Worm (Caenorhabditis elegans) whole organism, L2 larva: ENCODE data around the gene pfs-2.
A peak's percentile ranks its signal among the peaks of the same experiment; 100 is the strongest.

Experiments used
- R02D3.7 ChIP-seq: fragments of 150-350 bp; optimal IDR thresholded peaks from 2 replicates; lab custom pipeline; 2014; ENCODE audit warnings: missing biosample characterization, missing genetic modification characterization
- ama-1 ChIP-seq: fragments of 150-350 bp; optimal IDR thresholded peaks from 2 replicates; lab custom pipeline; 2018; ENCODE audit warnings: inconsistent platforms
- ceh-16 ChIP-seq: fragments of 150-350 bp; optimal IDR thresholded peaks from 2 replicates; lab custom pipeline; 2014; ENCODE audit warnings: missing biosample characterization, missing genetic modification characterization
- egl-27 ChIP-seq: sonication (generic microtip); optimal IDR thresholded peaks from 3 replicates; lab custom pipeline; 2017; ENCODE audit warnings: missing biosample characterization, missing genetic modification reagents, missing genetic modification characterization
- elt-1 ChIP-seq: fragments of 150-350 bp; optimal IDR thresholded peaks from 2 replicates; lab custom pipeline; 2014; ENCODE audit warnings: missing biosample characterization, missing genetic modification characterization
- skn-1 ChIP-seq: sonication (generic microtip); optimal IDR thresholded peaks from 2 replicates; lab custom pipeline; 2017; ENCODE audit warnings: missing biosample characterization, missing genetic modification characterization
- snpc-4 ChIP-seq: fragments of 150-350 bp; optimal IDR thresholded peaks from 2 replicates; lab custom pipeline; 2014; ENCODE audit warnings: missing biosample characterization, missing genetic modification characterization
- zag-1 ChIP-seq: fragments of 150-350 bp; optimal IDR thresholded peaks from 2 replicates; lab custom pipeline; 2014; ENCODE audit warnings: missing biosample characterization, missing genetic modification characterization
- ztf-1 ChIP-seq: fragments of 200-800 bp; sonication (Bioruptor generic); conservative IDR thresholded peaks from 2 replicates; pipeline ENCODE4 v1.3.6; 2022; ENCODE audit warnings: missing genetic modification characterization, missing compliant biosample characterization

DNA sequence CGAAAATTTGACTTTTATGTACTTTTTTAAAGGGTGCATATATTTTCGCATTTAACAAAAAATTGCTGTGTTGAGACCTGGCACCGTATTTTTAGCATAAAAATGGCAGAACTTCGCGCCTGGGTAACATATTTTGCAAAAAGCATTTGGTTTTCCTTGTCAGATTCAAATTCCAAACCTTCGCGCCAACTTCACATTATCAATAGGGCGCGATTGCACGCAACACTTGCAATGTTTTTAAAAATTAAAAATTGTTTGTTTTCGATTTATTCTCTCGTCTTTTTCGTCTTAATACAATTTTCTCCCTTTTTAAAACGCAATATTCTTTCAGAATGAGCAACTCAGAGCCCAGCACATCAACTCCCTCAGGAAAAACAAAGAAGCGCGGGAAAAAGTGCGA lies 25.5 kb downstream of the pfs-2 start, which contains the start of gene mes-2:
- TF ChIP-seq zag-1 (tag; lab: Kevin White, UChicago) (no peak), snpc-4 (tag; lab: Kevin White, UChicago) (peak; percentile 72), ztf-1 (no peak), elt-1 (no peak), ama-1 (lab: Kevin White, UChicago) (no peak), ceh-16 (no peak), egl-27 (tag; lab: Kevin White, UChicago) (no peak), skn-1 (tag; lab: Kevin White, UChicago) (no peak), R02D3.7 (tag; lab: Kevin White, UChicago) (peak; percentile 38)
